Worm (Caenorhabditis elegans) whole organism, L4 larva: ENCODE results near the gene gcy-32.

ENCODE experiments used
- D1046.2 ChIP-seq: fragments of 200-800 bp; sonication (Bioruptor generic); IDR thresholded peaks from 2 replicates; pipeline ENCODE4 v1.3.6; 2022; ENCODE audit warnings: missing genetic modification characterization, missing compliant biosample characterization
- F10B5.3 ChIP-seq: sonication (generic microtip); optimal IDR thresholded peaks from 2 replicates; lab custom pipeline; 2016; ENCODE audit warnings: mild to moderate bottlenecking, missing genetic modification characterization, missing compliant biosample characterization
- F26F4.8 ChIP-seq: fragments of 200-800 bp; sonication (Bioruptor generic); conservative IDR thresholded peaks from 2 replicates; pipeline ENCODE4 v1.3.6; 2022; ENCODE audit warnings: missing genetic modification characterization, missing compliant biosample characterization
- F44E2.7 ChIP-seq: fragments of 200-800 bp; sonication (Bioruptor generic); IDR thresholded peaks from 2 replicates; pipeline ENCODE4 v2.1.2; 2022; ENCODE audit warnings: missing genetic modification characterization, missing compliant biosample characterization
- T26A8.4 ChIP-seq: fragments of 200-800 bp; sonication (Bioruptor generic); IDR thresholded peaks from 2 replicates; pipeline ENCODE4 v1.3.6; 2022; ENCODE audit warnings: missing genetic modification characterization, missing compliant biosample characterization
- Y5F2A.4 ChIP-seq: fragments of 200-800 bp; sonication (Bioruptor generic); optimal IDR thresholded peaks from 2 replicates; lab custom pipeline; 2018; ENCODE audit warnings: mild to moderate bottlenecking, missing genetic modification characterization, missing compliant biosample characterization
- Y75B8A.6 ChIP-seq: fragments of 200-800 bp; sonication (Bioruptor generic); IDR thresholded peaks from 2 replicates; pipeline ENCODE4 v1.3.6; 2022; ENCODE audit warnings: missing genetic modification reagents, missing genetic modification characterization, missing compliant biosample characterization
- ZK337.2 ChIP-seq: fragments of 200-800 bp; sonication (Bioruptor generic); IDR thresholded peaks from 2 replicates; pipeline ENCODE4 v1.3.6; 2022; ENCODE audit warnings: missing genetic modification reagents, missing genetic modification characterization, missing compliant biosample characterization
- ZK546.5 ChIP-seq, 2 experiments: sonication (generic microtip); optimal IDR thresholded peaks; 2 replicates each; lab custom pipeline; 2017; ENCODE audit warnings: missing biosample characterization in 2 of 2, missing genetic modification characterization in 2 of 2
- attf-4 ChIP-seq: sonication (generic microtip); optimal IDR thresholded peaks from 3 replicates; lab custom pipeline; 2017; ENCODE audit warnings: missing biosample characterization, missing genetic modification characterization
- ceh-20 ChIP-seq: fragments of 200-800 bp; sonication (Bioruptor generic); IDR thresholded peaks from 2 replicates; pipeline ENCODE4 v1.3.6; 2022; ENCODE audit warnings: missing genetic modification reagents, missing genetic modification characterization, missing compliant biosample characterization
- ceh-28 ChIP-seq: fragments of 150-350 bp; optimal IDR thresholded peaks from 2 replicates; lab custom pipeline; 2014; ENCODE audit warnings: missing biosample characterization, missing genetic modification reagents, missing genetic modification characterization
- ceh-82 ChIP-seq: sonication (generic microtip); optimal IDR thresholded peaks from 2 replicates; lab custom pipeline; 2017; ENCODE audit warnings: missing biosample characterization, missing genetic modification characterization
- ces-1 ChIP-seq: fragments of 150-350 bp; sonication (generic microtip); optimal IDR thresholded peaks from 4 replicates; lab custom pipeline; 2014; ENCODE audit warnings: missing biosample characterization, missing genetic modification reagents, missing genetic modification characterization
- daf-16 ChIP-seq, 3 experiments: sonication (generic microtip); optimal IDR thresholded peaks; 2 replicates each; lab custom pipeline; 2016 to 2017; ENCODE audit warnings: missing genetic modification characterization in 3 of 3, missing genetic modification reagents in 3 of 3, mild to moderate bottlenecking in 2 of 3, missing compliant biosample characterization in 2 of 3, missing biosample characterization in 1 of 3, moderate library complexity in 1 of 3
- daf-8 ChIP-seq: fragments of 200-800 bp; sonication (Bioruptor generic); IDR thresholded peaks from 2 replicates; pipeline ENCODE4 v1.3.6; 2022; ENCODE audit warnings: missing genetic modification characterization, missing compliant biosample characterization
- duxl-1 ChIP-seq: sonication (generic microtip); optimal IDR thresholded peaks from 2 replicates; lab custom pipeline; 2016; ENCODE audit warnings: mild to moderate bottlenecking, missing genetic modification characterization, moderate library complexity, missing compliant biosample characterization; ENCODE audit not compliant: poor library complexity
- egl-27 ChIP-seq: sonication (generic microtip); optimal IDR thresholded peaks from 3 replicates; lab custom pipeline; 2017; ENCODE audit warnings: missing biosample characterization, missing genetic modification reagents, missing genetic modification characterization
- egl-43 ChIP-seq: fragments of 200-800 bp; sonication (Bioruptor generic); IDR thresholded peaks from 2 replicates; pipeline ENCODE4 v1.3.6; 2022; ENCODE audit warnings: missing genetic modification reagents, missing genetic modification characterization, missing compliant biosample characterization
- fkh-10 ChIP-seq: fragments of 150-350 bp; optimal IDR thresholded peaks from 2 replicates; lab custom pipeline; 2014; ENCODE audit warnings: missing biosample characterization, missing genetic modification reagents, missing genetic modification characterization
- gei-8 ChIP-seq: fragments of 200-800 bp; sonication (Bioruptor generic); optimal IDR thresholded peaks from 2 replicates; lab custom pipeline; 2018; ENCODE audit warnings: mild to moderate bottlenecking, missing genetic modification characterization, missing compliant biosample characterization
- hlh-11 ChIP-seq: fragments of 200-800 bp; sonication (Bioruptor generic); optimal IDR thresholded peaks from 2 replicates; lab custom pipeline; 2018; ENCODE audit warnings: mild to moderate bottlenecking, missing genetic modification characterization, missing compliant biosample characterization
- lim-7 ChIP-seq: fragments of 200-800 bp; sonication (Bioruptor generic); IDR thresholded peaks from 2 replicates; pipeline ENCODE4 v1.3.6; 2022; ENCODE audit warnings: missing genetic modification characterization, missing compliant biosample characterization
- lin-13 ChIP-seq: fragments of 150-350 bp; optimal IDR thresholded peaks from 2 replicates; lab custom pipeline; 2014; ENCODE audit warnings: missing biosample characterization, missing genetic modification reagents, missing genetic modification characterization
- lin-38 ChIP-seq: fragments of 200-800 bp; sonication (Bioruptor generic); IDR thresholded peaks from 2 replicates; pipeline ENCODE4 v1.3.6; 2022; ENCODE audit warnings: missing genetic modification reagents, missing genetic modification characterization, missing compliant biosample characterization
- lsy-2 ChIP-seq, 2 experiments: fragments of 150-350 bp in 1 of 2; sonication (generic microtip) in 1 of 2; optimal IDR thresholded peaks; 2 replicates each; lab custom pipeline; 2014 to 2017; ENCODE audit warnings: missing biosample characterization in 2 of 2, missing genetic modification characterization in 2 of 2
- madf-5 ChIP-seq, 2 experiments: fragments of 200-800 bp; sonication (Bioruptor generic); IDR thresholded peaks; 2 replicates each; pipeline ENCODE4 v1.3.6; 2022; ENCODE audit warnings: missing compliant biosample characterization in 2 of 2, missing genetic modification characterization in 2 of 2
- nhr-102 ChIP-seq: sonication (generic microtip); optimal IDR thresholded peaks from 2 replicates; lab custom pipeline; 2016; ENCODE audit warnings: mild to moderate bottlenecking, missing genetic modification characterization, moderate library complexity, missing compliant biosample characterization
- nhr-28 ChIP-seq: fragments of 150-350 bp; optimal IDR thresholded peaks from 2 replicates; lab custom pipeline; 2014; ENCODE audit warnings: missing biosample characterization, missing genetic modification characterization
- nhr-41 ChIP-seq: fragments of 200-800 bp; sonication (Bioruptor generic); IDR thresholded peaks from 2 replicates; pipeline ENCODE4 v1.3.6; 2022; ENCODE audit warnings: missing genetic modification reagents, missing genetic modification characterization, missing compliant biosample characterization
- nhr-6 ChIP-seq: fragments of 150-350 bp; optimal IDR thresholded peaks from 2 replicates; lab custom pipeline; 2014; ENCODE audit warnings: missing biosample characterization, missing genetic modification characterization
- pqm-1 ChIP-seq: sonication (generic microtip); optimal IDR thresholded peaks from 2 replicates; lab custom pipeline; 2017; ENCODE audit warnings: missing biosample characterization, missing genetic modification characterization
- rbr-2 ChIP-seq: sonication (generic microtip); optimal IDR thresholded peaks from 2 replicates; lab custom pipeline; 2016; ENCODE audit warnings: missing genotype, missing genetic modification characterization, missing compliant biosample characterization
- set-16 ChIP-seq: fragments of 200-800 bp; sonication (Bioruptor generic); IDR thresholded peaks from 2 replicates; pipeline ENCODE4 v1.3.6; 2022; ENCODE audit warnings: missing genetic modification reagents, missing genetic modification characterization, missing compliant biosample characterization
- spr-1 ChIP-seq: sonication (generic microtip); optimal IDR thresholded peaks from 2 replicates; lab custom pipeline; 2016; ENCODE audit warnings: mild to moderate bottlenecking, missing genetic modification characterization, missing compliant biosample characterization
- tag-97 ChIP-seq: fragments of 200-800 bp; sonication (Bioruptor generic); IDR thresholded peaks from 2 replicates; pipeline ENCODE4 v1.3.6; 2022; ENCODE audit warnings: missing genetic modification characterization, missing compliant biosample characterization
- unc-39 ChIP-seq: sonication (generic microtip); optimal IDR thresholded peaks from 2 replicates; lab custom pipeline; 2017; ENCODE audit warnings: missing biosample characterization, missing genetic modification characterization
- unc-62 ChIP-seq, 3 experiments: fragments of 150-350 bp in 1 of 3; sonication (generic microtip); optimal IDR thresholded peaks in 2 of 3; peaks in 1 of 3; 1 replicate in 1 of 3; 2 replicates in 2 of 3; lab custom pipeline; 2014 to 2017; ENCODE audit warnings: missing biosample characterization in 3 of 3, missing genetic modification characterization in 3 of 3, missing genetic modification reagents in 3 of 3, missing genotype in 1 of 3
- zip-2 ChIP-seq: fragments of 150-350 bp; optimal IDR thresholded peaks from 2 replicates; lab custom pipeline; 2014; ENCODE audit warnings: missing biosample characterization, missing genetic modification characterization
- ztf-11 ChIP-seq: fragments of 150-350 bp; optimal IDR thresholded peaks from 2 replicates; lab custom pipeline; 2014; ENCODE audit warnings: missing biosample characterization, missing genetic modification characterization

The gcy-32 gene

DNA sequence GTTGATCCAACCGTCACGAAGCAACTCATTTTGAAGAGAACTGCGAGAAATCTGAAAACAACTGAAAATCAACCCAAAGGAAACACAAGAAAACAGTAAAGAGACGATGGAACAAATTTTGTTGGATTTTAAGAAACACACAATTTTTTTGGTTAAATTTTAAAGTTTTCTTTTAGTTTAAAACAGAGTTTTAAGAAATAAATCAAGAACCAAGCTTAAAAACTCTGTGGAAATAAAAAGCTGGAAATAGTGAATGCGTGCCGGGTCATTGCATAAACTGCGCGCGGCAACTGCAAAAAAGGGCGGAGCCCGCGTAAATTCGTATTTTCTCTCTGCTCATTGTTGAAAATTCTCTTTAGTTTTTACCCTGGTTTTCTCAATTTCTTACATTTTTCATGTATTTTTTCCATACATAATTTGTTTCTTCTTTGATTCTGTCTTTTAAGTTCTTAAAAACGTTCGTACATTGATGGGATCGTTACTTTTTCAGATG, 46.7 kb upstream of the gcy-32 start, which contains the start of the genes algn-13 and R10D12.13 (continued):
- TF ChIP-seq ces-1 (GFP tag; lab: Kevin White, UChicago), result peak; percentile 5
- TF ChIP-seq duxl-1 (tag; lab: Kevin White, UChicago), result peak; percentile 54
- TF ChIP-seq ZK546.5 (tag; optimal IDR thresholded peaks at IDR 0.05; lab: Kevin White, UChicago), result no peak
- no peak for TF ChIP-seq Y5F2A.4 (GFP tag; lab: Kevin White, UChicago)
- no peak for TF ChIP-seq F44E2.7 (GFP tag; lab: Robert Waterston, UW)
- no peak for TF ChIP-seq set-16 (GFP tag; lab: Robert Waterston, UW)
- peak; percentile 58; the same call in 1 of the 2 replicates for TF ChIP-seq T26A8.4
- TF ChIP-seq D1046.2 (GFP tag; lab: Robert Waterston, UW), result no peak
- TF ChIP-seq rbr-2 (tag; lab: Kevin White, UChicago), result peak; percentile 32
- no peak for TF ChIP-seq lim-7
- TF ChIP-seq nhr-28 (tag; lab: Kevin White, UChicago), result peak; percentile 19
- TF ChIP-seq F26F4.8 (GFP tag; lab: Robert Waterston, UW), result no peak
- no peak for TF ChIP-seq egl-27 (tag; lab: Kevin White, UChicago)
- TF ChIP-seq lsy-2 (tag; optimal IDR thresholded peaks at IDR 0.05; lab: Kevin White, UChicago), result no peak
- TF ChIP-seq fkh-10 (GFP tag; lab: Kevin White, UChicago), result no peak
- no peak for TF ChIP-seq daf-16 (GFP tag; optimal IDR thresholded peaks at IDR 0.05; lab: Kevin White, UChicago)
- peak; percentile 27 for TF ChIP-seq daf-16 (tag; optimal IDR thresholded peaks at IDR 0.05; lab: Kevin White, UChicago)
- TF ChIP-seq ceh-82 (tag; lab: Kevin White, UChicago), result no peak
- no peak for TF ChIP-seq ceh-28 (tag; lab: Kevin White, UChicago)
- TF ChIP-seq attf-4 (tag; lab: Kevin White, UChicago), result no peak
- peak; percentile 19 for TF ChIP-seq nhr-102 (tag; lab: Kevin White, UChicago)

- no peak for TF ChIP-seq ztf-11 (tag; lab: Kevin White, UChicago)
- no peak for TF ChIP-seq ceh-28 (tag; lab: Kevin White, UChicago)
- TF ChIP-seq lin-13 (GFP tag; lab: Kevin White, UChicago), result no peak
- TF ChIP-seq daf-8, result no peak
- no peak for TF ChIP-seq spr-1 (tag; lab: Kevin White, UChicago)
- TF ChIP-seq lsy-2 (tag; optimal IDR thresholded peaks at IDR 0.05; lab: Kevin White, UChicago), result no peak
- TF ChIP-seq nhr-6, result no peak
- no peak for TF ChIP-seq fkh-10 (GFP tag; lab: Kevin White, UChicago)
- TF ChIP-seq hlh-11 (tag; lab: Kevin White, UChicago), result no peak
- no peak for TF ChIP-seq F10B5.3 (tag; lab: Kevin White, UChicago)
- no peak for TF ChIP-seq egl-43 (GFP tag; lab: Robert Waterston, UW)
- TF ChIP-seq madf-5 (GFP tag; IDR thresholded peaks at IDR 0.05; lab: Robert Waterston, UW), result no peak
- no peak for TF ChIP-seq unc-62 (GFP tag; optimal IDR thresholded peaks at IDR 0.05 in 1 of 2; lab: Kevin White, UChicago)
- no peak for TF ChIP-seq unc-62 (tag; optimal IDR thresholded peaks at IDR 0.05; lab: Kevin White, UChicago)
- no peak for TF ChIP-seq set-16 (GFP tag; lab: Robert Waterston, UW)
- no peak for TF ChIP-seq pqm-1 (tag; lab: Kevin White, UChicago)
- TF ChIP-seq ZK546.5 (tag; optimal IDR thresholded peaks at IDR 0.05; lab: Kevin White, UChicago), result no peak
- TF ChIP-seq zip-2 (tag; lab: Kevin White, UChicago), result no peak
- no peak for TF ChIP-seq Y75B8A.6 (GFP tag; lab: Robert Waterston, UW)
- no peak for TF ChIP-seq tag-97 (GFP tag; lab: Robert Waterston, UW)
- TF ChIP-seq gei-8 (GFP tag; lab: Kevin White, UChicago), result no peak
Measured at ce11 chrV:13960916-13961315, 45.6 kb upstream of the gcy-32 start, which contains the start of gene srh-24. Gene srh-24, minus strand, starts transcription at chrV:13961016.

DNA sequence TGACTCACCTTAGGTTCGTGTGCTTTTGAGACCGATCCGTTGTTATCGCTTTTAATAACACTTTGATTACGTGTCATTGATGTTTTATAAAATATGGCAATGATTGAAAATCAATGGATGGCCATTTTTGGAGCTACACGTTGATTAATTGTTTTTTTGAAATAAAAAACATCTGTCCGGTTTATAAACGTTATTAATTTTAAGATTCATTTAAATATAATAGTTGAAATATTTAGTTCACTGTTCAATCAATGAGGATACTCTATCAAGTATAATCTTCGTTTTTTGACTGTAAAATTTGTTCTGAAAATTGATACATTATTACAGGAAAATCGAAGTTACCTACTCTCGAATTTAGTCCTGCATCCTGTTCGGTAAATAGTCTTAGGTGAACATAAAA, 43.0 kb upstream of the gcy-32 start, which contains the start of gene R10D12.10:
Gene R10D12.10 (minus strand): TSS at position 101 of the 400 bp plus-strand sequence.
- no peak for TF ChIP-seq unc-39 (tag; lab: Kevin White, UChicago)
- TF ChIP-seq ceh-20, result no peak
- no peak for TF ChIP-seq fkh-10 (GFP tag; lab: Kevin White, UChicago)
- no peak for TF ChIP-seq ZK337.2
- TF ChIP-seq zip-2 (tag; lab: Kevin White, UChicago), result no peak
- TF ChIP-seq lin-38 (GFP tag; lab: Robert Waterston, UW), result no peak
- TF ChIP-seq nhr-41 (GFP tag; lab: Robert Waterston, UW), result no peak
- TF ChIP-seq tag-97 (GFP tag; lab: Robert Waterston, UW), result no peak
